Worm (Caenorhabditis elegans) whole organism, late embryonic: Measurements from ENCODE around the gene F25E5.1.

Experiments
- C38D4.7 ChIP-seq: fragments of 200-800 bp; sonication (Bioruptor generic); optimal IDR thresholded peaks from 2 replicates; lab custom pipeline; 2018; ENCODE audit warnings: mild to moderate bottlenecking, missing genetic modification characterization, moderate library complexity, missing compliant biosample characterization
- K02D7.2 ChIP-seq: sonication (generic microtip); optimal IDR thresholded peaks from 2 replicates; lab custom pipeline; 2017; ENCODE audit warnings: mild to moderate bottlenecking, missing genetic modification characterization, missing compliant biosample characterization
- ama-1 ChIP-seq: fragments of 150-350 bp; optimal IDR thresholded peaks from 2 replicates; lab custom pipeline; 2014
- ceh-18 ChIP-seq: sonication (generic microtip); optimal IDR thresholded peaks from 2 replicates; lab custom pipeline; 2016; ENCODE audit warnings: missing genetic modification characterization, missing compliant biosample characterization
- ceh-22 ChIP-seq: sonication (generic microtip); optimal IDR thresholded peaks from 2 replicates; lab custom pipeline; 2017; ENCODE audit warnings: missing biosample characterization, missing genetic modification characterization
- ceh-24 ChIP-seq: sonication (generic microtip); optimal IDR thresholded peaks from 2 replicates; lab custom pipeline; 2016; ENCODE audit warnings: mild to moderate bottlenecking, missing genetic modification characterization, missing compliant biosample characterization
- ceh-30 ChIP-seq: fragments of 150-350 bp; optimal IDR thresholded peaks from 2 replicates; lab custom pipeline; 2014; ENCODE audit warnings: missing biosample characterization, missing genetic modification characterization
- ceh-31 ChIP-seq: sonication (generic microtip); optimal IDR thresholded peaks from 2 replicates; lab custom pipeline; 2016; ENCODE audit warnings: missing genetic modification characterization, missing compliant biosample characterization
- ceh-45 ChIP-seq: fragments of 200-800 bp; sonication (Bioruptor generic); IDR thresholded peaks from 2 replicates; pipeline ENCODE4 v1.3.6; 2022; ENCODE audit warnings: missing genetic modification reagents, missing genetic modification characterization, missing compliant biosample characterization
- ceh-48 ChIP-seq: sonication (generic microtip); optimal IDR thresholded peaks from 2 replicates; lab custom pipeline; 2016; ENCODE audit warnings: missing genetic modification characterization, inconsistent platforms, missing compliant biosample characterization
- ceh-6 ChIP-seq: fragments of 200-800 bp; sonication (Bioruptor generic); optimal IDR thresholded peaks from 2 replicates; lab custom pipeline; 2018; ENCODE audit warnings: mild to moderate bottlenecking, missing genetic modification characterization, missing compliant biosample characterization
- che-1 ChIP-seq: sonication (generic microtip); optimal IDR thresholded peaks from 2 replicates; lab custom pipeline; 2016; ENCODE audit warnings: mild to moderate bottlenecking, missing genetic modification characterization, missing compliant biosample characterization
- dmd-4 ChIP-seq: sonication (generic microtip); optimal IDR thresholded peaks from 2 replicates; lab custom pipeline; 2016; ENCODE audit warnings: borderline replicate concordance, missing genetic modification characterization, missing compliant biosample characterization
- elt-4 ChIP-seq: sonication (generic microtip); optimal IDR thresholded peaks from 2 replicates; lab custom pipeline; 2016; ENCODE audit warnings: missing genetic modification characterization, missing compliant biosample characterization
- ets-4 ChIP-seq: sonication (generic microtip); optimal IDR thresholded peaks from 2 replicates; lab custom pipeline; 2016; ENCODE audit warnings: missing genetic modification characterization, missing compliant biosample characterization
- eyg-1 ChIP-seq: sonication (generic microtip); optimal IDR thresholded peaks from 2 replicates; lab custom pipeline; 2016; ENCODE audit warnings: missing genotype, missing genetic modification characterization, missing compliant biosample characterization
- fkh-10 ChIP-seq: fragments of 150-350 bp; optimal IDR thresholded peaks from 2 replicates; lab custom pipeline; 2014; ENCODE audit warnings: missing biosample characterization, missing genetic modification reagents, missing genetic modification characterization
- gmeb-2 ChIP-seq: sonication (generic microtip); optimal IDR thresholded peaks from 2 replicates; lab custom pipeline; 2016; ENCODE audit warnings: missing genetic modification characterization, inconsistent platforms, missing compliant biosample characterization
- hlh-13 ChIP-seq: fragments of 200-800 bp; sonication (Bioruptor generic); optimal IDR thresholded peaks from 2 replicates; lab custom pipeline; 2018; ENCODE audit warnings: mild to moderate bottlenecking, missing genetic modification characterization, missing compliant biosample characterization
- hlh-15 ChIP-seq: sonication (generic microtip); optimal IDR thresholded peaks from 2 replicates; lab custom pipeline; 2016; ENCODE audit warnings: missing genetic modification characterization, missing compliant biosample characterization
- hlh-8 ChIP-seq: sonication (generic microtip); optimal IDR thresholded peaks from 2 replicates; lab custom pipeline; 2016; ENCODE audit warnings: missing genotype, missing genetic modification characterization, missing compliant biosample characterization
- madf-2 ChIP-seq: sonication (generic microtip); optimal IDR thresholded peaks from 2 replicates; lab custom pipeline; 2017; ENCODE audit warnings: missing genetic modification characterization, missing compliant biosample characterization
- mec-3 ChIP-seq: sonication (generic microtip); optimal IDR thresholded peaks from 2 replicates; lab custom pipeline; 2016; ENCODE audit warnings: borderline replicate concordance, missing genetic modification characterization, missing compliant biosample characterization
- nfya-1 ChIP-seq: sonication (generic microtip); optimal IDR thresholded peaks from 2 replicates; lab custom pipeline; 2017; ENCODE audit warnings: missing genetic modification characterization, mild to moderate bottlenecking, missing compliant biosample characterization, antibody characterized with exemption, moderate library complexity
- nhr-11 ChIP-seq: fragments of 150-350 bp; optimal IDR thresholded peaks from 2 replicates; lab custom pipeline; 2014; ENCODE audit warnings: missing biosample characterization, missing genetic modification characterization
- odd-2 ChIP-seq: sonication (generic microtip); optimal IDR thresholded peaks from 2 replicates; lab custom pipeline; 2017; ENCODE audit warnings: antibody characterized with exemption, mild to moderate bottlenecking, missing genetic modification characterization, missing compliant biosample characterization
- pha-2 ChIP-seq: sonication (generic microtip); optimal IDR thresholded peaks from 2 replicates; lab custom pipeline; 2017; ENCODE audit warnings: mild to moderate bottlenecking, missing genetic modification characterization, missing compliant biosample characterization
- pha-4 ChIP-seq: fragments of 150-350 bp; optimal IDR thresholded peaks from 2 replicates; lab custom pipeline; 2018; ENCODE audit warnings: missing biosample characterization, missing genetic modification reagents, missing genetic modification characterization
- pqm-1 ChIP-seq: sonication (generic microtip); optimal IDR thresholded peaks from 2 replicates; lab custom pipeline; 2016; ENCODE audit warnings: missing genetic modification characterization, missing compliant biosample characterization
- pros-1 ChIP-seq: fragments of 150-350 bp; optimal IDR thresholded peaks from 2 replicates; lab custom pipeline; 2014; ENCODE audit warnings: missing biosample characterization, missing genetic modification reagents, missing genetic modification characterization
- ref-2 ChIP-seq: sonication (generic microtip); optimal IDR thresholded peaks from 2 replicates; lab custom pipeline; 2016; ENCODE audit warnings: missing genetic modification characterization, missing compliant biosample characterization
- sox-2 ChIP-seq: fragments of 200-800 bp; sonication (Bioruptor generic); IDR thresholded peaks from 2 replicates; pipeline ENCODE4 v1.3.6; 2022; ENCODE audit warnings: missing genetic modification reagents, missing genetic modification characterization, missing compliant biosample characterization
- sox-4 ChIP-seq: sonication (generic microtip); optimal IDR thresholded peaks from 2 replicates; lab custom pipeline; 2017; ENCODE audit warnings: mild to moderate bottlenecking, missing genetic modification characterization, inconsistent platforms, missing compliant biosample characterization
- syd-9 ChIP-seq: sonication (generic microtip); optimal IDR thresholded peaks from 2 replicates; lab custom pipeline; 2016; ENCODE audit warnings: mild to moderate bottlenecking, missing genetic modification characterization, moderate library complexity, missing compliant biosample characterization
- ttx-3 ChIP-seq: sonication (generic microtip); optimal IDR thresholded peaks from 2 replicates; lab custom pipeline; 2016; ENCODE audit warnings: missing genetic modification reagents, missing genetic modification characterization, missing compliant biosample characterization
- unc-3 ChIP-seq, 2 experiments: fragments of 200-800 bp in 1 of 2; sonication (Bioruptor generic) in 1 of 2; sonication (generic microtip) in 1 of 2; conservative IDR thresholded peaks in 1 of 2; optimal IDR thresholded peaks in 1 of 2; 2 replicates each; pipeline versions ENCODE4 v1.3.6 to Lab custom; 2016 to 2022; ENCODE audit warnings: missing compliant biosample characterization in 2 of 2, missing genetic modification characterization in 2 of 2, missing genetic modification reagents in 1 of 2
- unc-55 ChIP-seq: sonication (generic microtip); optimal IDR thresholded peaks from 2 replicates; lab custom pipeline; 2017; ENCODE audit warnings: missing biosample characterization, missing genetic modification reagents, missing genetic modification characterization
- unc-86 ChIP-seq: sonication (generic microtip); optimal IDR thresholded peaks from 2 replicates; lab custom pipeline; 2016; ENCODE audit warnings: missing genetic modification characterization, missing compliant biosample characterization

The F25E5.1 gene

ce11 chrV:7424336-7424735 lies 41.3 kb upstream of the F25E5.1 start, which contains the start of gene F18E3.10:
TSS of gene F18E3.10 (minus strand) at chrV:7424436.
- TF ChIP-seq unc-3 (GFP tag; conservative IDR thresholded peaks at IDR 0.05; lab: Robert Waterston, UW), result no peak
- no peak for TF ChIP-seq unc-3 (tag; optimal IDR thresholded peaks at IDR 0.05; lab: Kevin White, UChicago)
- no peak for TF ChIP-seq eyg-1
- TF ChIP-seq che-1 (tag; lab: Kevin White, UChicago), result no peak
- TF ChIP-seq hlh-13, result no peak
- no peak for TF ChIP-seq ceh-6 (GFP tag; lab: Kevin White, UChicago)
- no peak for TF ChIP-seq dmd-4
- TF ChIP-seq mec-3 (tag; lab: Kevin White, UChicago), result no peak
- no peak for TF ChIP-seq ceh-45 (GFP tag; lab: Robert Waterston, UW)
- no peak for TF ChIP-seq ama-1
- TF ChIP-seq ceh-24 (tag; lab: Kevin White, UChicago), result no peak
- TF ChIP-seq C38D4.7, result no peak
- TF ChIP-seq ceh-48 (tag; lab: Kevin White, UChicago), result no peak
- no peak for TF ChIP-seq ceh-22 (tag; lab: Kevin White, UChicago)
- TF ChIP-seq fkh-10 (GFP tag; lab: Kevin White, UChicago), result no peak
- no peak for TF ChIP-seq nfya-1
- TF ChIP-seq gmeb-2 (tag; lab: Kevin White, UChicago), result no peak
- no peak for TF ChIP-seq madf-2 (tag; lab: Kevin White, UChicago)
- no peak for TF ChIP-seq ceh-30 (tag; lab: Kevin White, UChicago)
- TF ChIP-seq pros-1 (tag; lab: Kevin White, UChicago), result no peak
- TF ChIP-seq ttx-3 (tag; lab: Kevin White, UChicago), result no peak

ce11 chrV:7426594-7426993 lies 39.1 kb upstream of the F25E5.1 start, which contains the start of gene srw-68:
TSS of gene srw-68 (minus strand) at chrV:7426694.
- TF ChIP-seq ceh-18 (tag; lab: Kevin White, UChicago), result no peak

ce11 chrV:7428880-7429279 lies 36.8 kb upstream of the F25E5.1 start, which contains the start of gene srw-69:
TSS of gene srw-69 (minus strand) at chrV:7428980.
- TF ChIP-seq sox-2 (no peak), ceh-31 (tag; lab: Kevin White, UChicago) (no peak), gmeb-2 (tag; lab: Kevin White, UChicago) (no peak), ref-2 (tag; lab: Kevin White, UChicago) (no peak), pha-2 (tag; lab: Kevin White, UChicago) (no peak), ceh-18 (tag; lab: Kevin White, UChicago) (no peak)
- TF ChIP-seq, all 69 proteins: peak for 0

ce11 chrV:7431016-7431415 lies 34.7 kb upstream of the F25E5.1 start, which contains the start of gene srw-71:
TSS of gene srw-71 (minus strand) at chrV:7431116.
- TF ChIP-seq pqm-1 (no peak), sox-4 (tag; lab: Kevin White, UChicago) (no peak), ets-4 (tag; lab: Kevin White, UChicago) (no peak), odd-2 (no peak), ceh-24 (tag; lab: Kevin White, UChicago) (no peak), ttx-3 (tag; lab: Kevin White, UChicago) (no peak), hlh-15 (tag; lab: Kevin White, UChicago) (no peak), nhr-11 (tag; lab: Kevin White, UChicago) (no peak), hlh-8 (tag; lab: Kevin White, UChicago) (no peak), pha-4 (no peak), unc-55 (no peak), ceh-22 (tag; lab: Kevin White, UChicago) (no peak), ceh-31 (tag; lab: Kevin White, UChicago) (no peak), madf-2 (tag; lab: Kevin White, UChicago) (no peak), unc-86 (no peak), C38D4.7 (no peak), syd-9 (tag; lab: Kevin White, UChicago) (no peak), elt-4 (tag; lab: Kevin White, UChicago) (no peak), ref-2 (tag; lab: Kevin White, UChicago) (no peak), K02D7.2 (no peak)
